Fruit fly (Drosophila melanogaster) whole organism, embryonic: ENCODE data around the gene htk.

Source experiments
- Blimp-1 ChIP-seq: fragments of 200-800 bp; sonication (Bioruptor generic); optimal IDR thresholded peaks from 3 replicates; lab custom pipeline; 2018; ENCODE audit warnings: missing biosample characterization, missing genetic modification characterization, mild to moderate bottlenecking, moderate library complexity, missing genetic modification reagents
- CG11456 ChIP-seq: fragments of 200-800 bp; sonication (Bioruptor generic); IDR thresholded peaks from 3 replicates; pipeline ENCODE4 v1.3.6; 2022; ENCODE audit warnings: missing biosample characterization, missing genetic modification characterization
- CG12071 ChIP-seq: fragments of 200-800 bp; sonication (Bioruptor generic); optimal IDR thresholded peaks from 3 replicates; lab custom pipeline; 2018; ENCODE audit warnings: missing biosample characterization, mild to moderate bottlenecking, missing genetic modification characterization
- CG15073 ChIP-seq: fragments of 200-800 bp; sonication (Bioruptor generic); optimal IDR thresholded peaks from 2 replicates; lab custom pipeline; 2016; ENCODE audit warnings: missing biosample characterization, missing genetic modification characterization
- CG17186 ChIP-seq: fragments of 200-800 bp; sonication (Bioruptor generic); optimal IDR thresholded peaks from 3 replicates; lab custom pipeline; 2017; ENCODE audit warnings: missing biosample characterization, missing genetic modification reagents, missing genetic modification characterization
- CG17359 ChIP-seq: fragments of 200-800 bp; sonication (Bioruptor generic); optimal IDR thresholded peaks from 3 replicates; lab custom pipeline; 2018; ENCODE audit warnings: missing biosample characterization, mild to moderate bottlenecking, missing genetic modification characterization, moderate library complexity
- CG2875 ChIP-seq: fragments of 200-800 bp; sonication (Bioruptor generic); optimal IDR thresholded peaks from 2 replicates; lab custom pipeline; 2017; ENCODE audit warnings: missing biosample characterization, mild to moderate bottlenecking, missing genetic modification characterization, missing genetic modification reagents
- CG4360 ChIP-seq: fragments of 200-800 bp; sonication (Bioruptor generic); IDR thresholded peaks from 2 replicates; pipeline ENCODE4 v1.3.6; 2022; ENCODE audit warnings: missing biosample characterization, missing genetic modification characterization
- CG5180 ChIP-seq: fragments of 200-800 bp; sonication (Bioruptor generic); optimal IDR thresholded peaks from 3 replicates; lab custom pipeline; 2017; ENCODE audit warnings: missing biosample characterization, missing genetic modification characterization, mild to moderate bottlenecking, moderate library complexity, missing genetic modification reagents
- CG6254 ChIP-seq: fragments of 200-800 bp; sonication (Bioruptor generic); optimal IDR thresholded peaks from 3 replicates; lab custom pipeline; 2017; ENCODE audit warnings: mild to moderate bottlenecking, missing biosample characterization, missing genetic modification reagents, missing genetic modification characterization
- CG7271 ChIP-seq: fragments of 200-800 bp; sonication (Bioruptor generic); optimal IDR thresholded peaks from 2 replicates; lab custom pipeline; 2018; ENCODE audit warnings: missing biosample characterization, mild to moderate bottlenecking, missing genetic modification characterization, moderate library complexity
- CG7786 ChIP-seq: fragments of 200-800 bp; sonication (Bioruptor generic); optimal IDR thresholded peaks from 2 replicates; lab custom pipeline; 2016; ENCODE audit warnings: missing biosample characterization, missing genetic modification characterization
- CG8089 ChIP-seq: fragments of 200-800 bp; sonication (Bioruptor generic); optimal IDR thresholded peaks from 3 replicates; lab custom pipeline; 2016; ENCODE audit warnings: missing biosample characterization, missing genetic modification characterization
- CHES-1-like ChIP-seq: fragments of 200-800 bp; sonication (Bioruptor generic); optimal IDR thresholded peaks from 2 replicates; lab custom pipeline; 2016; ENCODE audit warnings: missing biosample characterization, missing genetic modification characterization
- D19A ChIP-seq: fragments of 200-800 bp; optimal IDR thresholded peaks from 3 replicates; lab custom pipeline; 2019; ENCODE audit warnings: missing biosample characterization, mild to moderate bottlenecking, missing genetic modification characterization, moderate library complexity
- D19B ChIP-seq: fragments of 200-800 bp; sonication (Bioruptor generic); optimal IDR thresholded peaks from 2 replicates; lab custom pipeline; 2017; ENCODE audit warnings: missing biosample characterization, mild to moderate bottlenecking, missing genetic modification characterization
- Dp ChIP-seq: fragments of 200-800 bp; sonication (Bioruptor generic); optimal IDR thresholded peaks from 2 replicates; lab custom pipeline; 2018; ENCODE audit warnings: missing biosample characterization, mild to moderate bottlenecking, missing genetic modification characterization, moderate library complexity
- Kr ChIP-seq: fragments of 200-800 bp; sonication (Bioruptor generic); optimal IDR thresholded peaks from 2 replicates; lab custom pipeline; 2017; ENCODE audit warnings: missing biosample characterization, mild to moderate bottlenecking, missing genetic modification characterization
- Mrtf ChIP-seq: fragments of 200-800 bp; sonication (Bioruptor generic); IDR thresholded peaks from 3 replicates; pipeline ENCODE4 v1.3.6; 2022; ENCODE audit warnings: missing biosample characterization, missing genetic modification characterization
- NFAT ChIP-seq: fragments of 200-800 bp; sonication (Bioruptor generic); IDR thresholded peaks from 2 replicates; pipeline ENCODE4 v1.3.6; 2022; ENCODE audit warnings: missing biosample characterization, missing genetic modification characterization
- NfI ChIP-seq: fragments of 200-800 bp; sonication (Bioruptor generic); optimal IDR thresholded peaks from 3 replicates; lab custom pipeline; 2018; ENCODE audit warnings: missing biosample characterization, mild to moderate bottlenecking, missing genetic modification characterization, moderate library complexity
- PHDP ChIP-seq: fragments of 200-800 bp; sonication (Bioruptor generic); optimal IDR thresholded peaks from 3 replicates; lab custom pipeline; 2018; ENCODE audit warnings: missing biosample characterization, mild to moderate bottlenecking, missing genetic modification characterization, moderate library complexity
- Scr ChIP-seq: fragments of 200-800 bp; sonication (Bioruptor generic); IDR thresholded peaks from 2 replicates; pipeline ENCODE4 v1.3.6; 2022; ENCODE audit warnings: missing biosample characterization, missing genetic modification characterization; ENCODE audit not compliant: partially characterized antibody
- Vsx1 ChIP-seq: fragments of 200-800 bp; sonication (Bioruptor generic); optimal IDR thresholded peaks from 2 replicates; lab custom pipeline; 2017; ENCODE audit warnings: missing biosample characterization, mild to moderate bottlenecking, missing genetic modification characterization, missing genetic modification reagents
- chinmo ChIP-seq: fragments of 200-800 bp; sonication (Bioruptor generic); IDR thresholded peaks from 4 replicates; pipeline ENCODE4 v1.3.6; 2022; ENCODE audit warnings: missing biosample characterization, missing genetic modification characterization; ENCODE audit not compliant: partially characterized antibody
- esg ChIP-seq: fragments of 200-800 bp; sonication (Bioruptor generic); conservative IDR thresholded peaks from 2 replicates; pipeline ENCODE4 v1.3.6; 2022; ENCODE audit warnings: missing biosample characterization, missing genetic modification characterization
- kah ChIP-seq: fragments of 200-800 bp; sonication (Bioruptor generic); optimal IDR thresholded peaks from 2 replicates; lab custom pipeline; 2018; ENCODE audit warnings: missing biosample characterization, mild to moderate bottlenecking, missing genetic modification characterization
- kay ChIP-seq: fragments of 200-800 bp; sonication (Bioruptor generic); optimal IDR thresholded peaks from 2 replicates; lab custom pipeline; 2016; ENCODE audit warnings: missing biosample characterization, missing genetic modification characterization
- kni ChIP-seq: fragments of 200-800 bp; sonication (Bioruptor generic); optimal IDR thresholded peaks from 3 replicates; lab custom pipeline; 2017; ENCODE audit warnings: mild to moderate bottlenecking, missing biosample characterization, missing genetic modification reagents, missing genetic modification characterization
- lola ChIP-seq, 3 experiments: fragments of >200 bp in 2 of 3; fragments of 200-800 bp in 1 of 3; sonication (Bioruptor generic) in 1 of 3; optimal IDR thresholded peaks; 2 replicates each; lab custom pipeline; 2017 to 2019; ENCODE audit warnings: missing biosample characterization in 3 of 3, missing genetic modification characterization in 3 of 3, mild to moderate bottlenecking in 1 of 3, moderate library complexity in 1 of 3
- mld ChIP-seq: fragments of 200-800 bp; sonication (Bioruptor generic); IDR thresholded peaks from 3 replicates; pipeline ENCODE4 v1.3.6; 2022; ENCODE audit warnings: missing biosample characterization, missing genetic modification characterization; ENCODE audit not compliant: partially characterized antibody
- pb ChIP-seq: fragments of 200-800 bp; sonication (Bioruptor generic); optimal IDR thresholded peaks from 3 replicates; lab custom pipeline; 2016; ENCODE audit warnings: missing biosample characterization, missing genetic modification characterization
- pita ChIP-seq: fragments of 200-800 bp; sonication (Bioruptor generic); optimal IDR thresholded peaks from 2 replicates; lab custom pipeline; 2017; ENCODE audit warnings: missing biosample characterization, mild to moderate bottlenecking, missing genetic modification characterization
- repo ChIP-seq: fragments of 200-800 bp; sonication (Bioruptor generic); optimal IDR thresholded peaks from 2 replicates; lab custom pipeline; 2016; ENCODE audit warnings: missing biosample characterization, missing genetic modification characterization
- scrt ChIP-seq: fragments of 200-800 bp; sonication (Bioruptor generic); optimal IDR thresholded peaks from 2 replicates; lab custom pipeline; 2018; ENCODE audit warnings: missing biosample characterization, mild to moderate bottlenecking, missing genetic modification characterization, moderate library complexity
- sd ChIP-seq: fragments of 200-800 bp; sonication (Bioruptor generic); optimal IDR thresholded peaks from 3 replicates; lab custom pipeline; 2018; ENCODE audit warnings: missing biosample characterization, mild to moderate bottlenecking, missing genetic modification characterization, moderate library complexity
- sens-2 ChIP-seq: fragments of 200-800 bp; sonication (Bioruptor generic); IDR thresholded peaks from 2 replicates; pipeline ENCODE4 v1.3.6; 2022; ENCODE audit warnings: missing biosample characterization, missing genetic modification characterization
- so ChIP-seq: fragments of 200-800 bp; sonication (Bioruptor generic); IDR thresholded peaks from 3 replicates; pipeline ENCODE4 v1.3.6; 2022; ENCODE audit warnings: missing biosample characterization, missing genetic modification characterization
- stc ChIP-seq: fragments of 200-800 bp; sonication (Bioruptor generic); IDR thresholded peaks from 2 replicates; pipeline ENCODE4 v1.3.6; 2022; ENCODE audit warnings: missing biosample characterization, missing genetic modification characterization
- toy ChIP-seq: fragments of 200-800 bp; sonication (Bioruptor generic); IDR thresholded peaks from 2 replicates; pipeline ENCODE4 v1.3.6; 2022; ENCODE audit warnings: missing biosample characterization, missing genetic modification characterization
- zen2 ChIP-seq: fragments of 200-800 bp; sonication (Bioruptor generic); IDR thresholded peaks from 3 replicates; pipeline ENCODE4 v1.3.6; 2022; ENCODE audit warnings: missing biosample characterization, missing genetic modification characterization; ENCODE audit not compliant: partially characterized antibody

The htk gene

dm6 chrX:18834399-18834798, 9.1 kb upstream of the htk start (continued):
- TF ChIP-seq CG7271 (tag; lab: Kevin White, UChicago) (no peak), zen2 (GFP tag; lab: Robert Waterston, UW) (no peak), kay (no peak), CG2875 (GFP tag; lab: Kevin White, UChicago) (no peak), NFAT (GFP tag; lab: Robert Waterston, UW) (no peak), NfI (GFP tag; lab: Kevin White, UChicago) (no peak), CG17359 (tag; lab: Kevin White, UChicago) (peak; percentile 40), stc (GFP tag; lab: Robert Waterston, UW) (peak; percentile 53; the same call in 1 of the 2 replicates), CG8089 (GFP tag; lab: Kevin White, UChicago) (no peak), mld (GFP tag; lab: Robert Waterston, UW) (no peak), CHES-1-like (no peak), repo (GFP tag; lab: Kevin White, UChicago) (no peak), D19B (GFP tag; lab: Kevin White, UChicago) (peak; percentile 87), lola (GFP tag; optimal IDR thresholded peaks at IDR 0.05; lab: Kevin White, UChicago) (no peak), CG15073 (GFP tag; lab: Kevin White, UChicago) (no peak), Mrtf (GFP tag; lab: Robert Waterston, UW) (0 out of 3 replicates have a peak, but pooled peaks have one; percentile 15), CG12071 (GFP tag; lab: Kevin White, UChicago) (peak; percentile 7), Scr (GFP tag; lab: Robert Waterston, UW) (no peak), CG11456 (0 out of 3 replicates have a peak, but pooled peaks have one; percentile 50), scrt (no peak), CG6254 (GFP tag; lab: Kevin White, UChicago) (no peak), sens-2 (GFP tag; lab: Robert Waterston, UW) (no peak), pita (no peak), CG5180 (GFP tag; lab: Kevin White, UChicago) (no peak), PHDP (tag; lab: Kevin White, UChicago) (no peak), Kr (GFP tag; lab: Kevin White, UChicago) (no peak), D19A (tag; lab: Kevin White, UChicago) (no peak), so (0 out of 3 replicates have a peak, but pooled peaks have one; percentile 44), toy (GFP tag; lab: Robert Waterston, UW) (no peak), Dp (no peak)

- TF ChIP-seq CG17186 (GFP tag; lab: Kevin White, UChicago) (no peak), esg (no peak), Vsx1 (GFP tag; lab: Kevin White, UChicago) (no peak), kah (GFP tag; lab: Kevin White, UChicago) (peak; percentile 23), pb (GFP tag; lab: Kevin White, UChicago) (no peak), sd (peak; percentile 84), CG7786 (no peak), CG4360 (GFP tag; lab: Robert Waterston, UW) (peak; percentile 70), Blimp-1 (GFP tag; lab: Kevin White, UChicago) (peak; percentile 3), chinmo (0 out of 4 replicates have a peak, but pooled peaks have one; percentile 51), kni (GFP tag; lab: Kevin White, UChicago) (peak; percentile 23)
Observed at dm6 chrX:18835003-18835402, 8.5 kb upstream of the htk start.
